Fruit fly (Drosophila melanogaster): ENCODE measurements around the gene Sf3b3.

Gene Sf3b3

DNA sequence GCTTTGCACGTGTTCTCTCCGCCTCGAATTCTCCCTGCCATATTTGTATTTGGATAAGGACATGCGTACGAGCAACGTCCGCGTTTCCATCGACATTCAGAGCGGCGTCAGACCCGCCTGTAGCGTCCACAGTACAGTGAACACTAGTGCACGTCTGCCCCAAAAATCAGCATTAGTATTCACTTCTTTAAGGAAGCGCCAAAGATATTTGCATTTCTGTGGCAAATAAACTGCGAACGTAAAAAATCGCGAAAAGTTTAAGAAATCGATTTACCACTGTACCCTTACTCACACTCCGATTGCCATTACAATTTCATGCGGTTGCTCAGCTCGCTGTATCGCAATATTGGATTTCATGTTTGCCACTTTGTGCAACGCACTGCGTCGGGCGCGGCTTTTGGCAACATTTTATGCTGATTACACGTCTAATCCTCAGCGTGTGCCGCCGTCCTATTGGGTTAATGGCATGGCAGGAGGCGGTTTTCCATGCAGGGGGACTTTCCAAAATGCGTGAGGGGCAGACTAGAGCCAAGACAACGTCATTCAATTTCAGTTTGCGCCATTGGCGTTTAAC lies 30.4 kb downstream of the Sf3b3 start (continued):
- TF ChIP-seq CG6854 (GFP tag; optimal IDR thresholded peaks at IDR 0.05), result peak; percentile 97
- peak; percentile 98 for TF ChIP-seq Sox14 (GFP tag; optimal IDR thresholded peaks at IDR 0.05)
- TF ChIP-seq dac (GFP tag; optimal IDR thresholded peaks at IDR 0.05), result peak; percentile 86
- peak; percentile 89 for TF ChIP-seq CG32006 (GFP tag; optimal IDR thresholded peaks at IDR 0.05)
- TF ChIP-seq Eip78C (GFP tag), result peak; percentile 98
- peak; percentile 84 for TF ChIP-seq CG6808 (GFP tag; optimal IDR thresholded peaks at IDR 0.05)
- peak; percentile 98 for TF ChIP-seq acj6 (GFP tag; optimal IDR thresholded peaks at IDR 0.05)
- peak; percentile 97 for TF ChIP-seq CG7368 (GFP tag; optimal IDR thresholded peaks at IDR 0.05)
- TF ChIP-seq CG3919 (GFP tag; optimal IDR thresholded peaks at IDR 0.05), result peak; percentile 97
- peak; percentile 99 for TF ChIP-seq Sox102F (GFP tag; optimal IDR thresholded peaks at IDR 0.05)
- TF ChIP-seq Met (GFP tag; optimal IDR thresholded peaks at IDR 0.05), result peak; percentile 99
- peak; percentile 94 for TF ChIP-seq Ets96B (tag; optimal IDR thresholded peaks at IDR 0.05)
- TF ChIP-seq dsx (GFP tag; optimal IDR thresholded peaks at IDR 0.05; ENCODE audit: poor library complexity, severe bottlenecking), result peak; percentile 92
- peak; percentile 98 for TF ChIP-seq pdm3 (GFP tag; optimal IDR thresholded peaks at IDR 0.05)
- peak; percentile 90 for TF ChIP-seq fd85E (GFP tag; optimal IDR thresholded peaks at IDR 0.05)
- peak; percentile 96 for TF ChIP-seq Sox15 (GFP tag; optimal IDR thresholded peaks at IDR 0.05)
- peak; percentile 34 for TF ChIP-seq fkh (GFP tag; optimal IDR thresholded peaks at IDR 0.05)
- TF ChIP-seq CG11902 (GFP tag; optimal IDR thresholded peaks at IDR 0.05), result peak; percentile 97
- peak; percentile 84 for TF ChIP-seq CG6276 (GFP tag; optimal IDR thresholded peaks at IDR 0.05)
- TF ChIP-seq CG8319 (GFP tag; optimal IDR thresholded peaks at IDR 0.05), result peak; percentile 96
- peak; percentile 91 for TF ChIP-seq spab (GFP tag; optimal IDR thresholded peaks at IDR 0.05)
- TF ChIP-seq CG6163 (GFP tag; IDR thresholded peaks at IDR 0.05), result peak; percentile 99
- peak; percentile 93 for TF ChIP-seq CG3032 (tag; optimal IDR thresholded peaks at IDR 0.05)
- TF ChIP-seq CG9139 (GFP tag; optimal IDR thresholded peaks at IDR 0.05), result peak; percentile 84

DNA sequence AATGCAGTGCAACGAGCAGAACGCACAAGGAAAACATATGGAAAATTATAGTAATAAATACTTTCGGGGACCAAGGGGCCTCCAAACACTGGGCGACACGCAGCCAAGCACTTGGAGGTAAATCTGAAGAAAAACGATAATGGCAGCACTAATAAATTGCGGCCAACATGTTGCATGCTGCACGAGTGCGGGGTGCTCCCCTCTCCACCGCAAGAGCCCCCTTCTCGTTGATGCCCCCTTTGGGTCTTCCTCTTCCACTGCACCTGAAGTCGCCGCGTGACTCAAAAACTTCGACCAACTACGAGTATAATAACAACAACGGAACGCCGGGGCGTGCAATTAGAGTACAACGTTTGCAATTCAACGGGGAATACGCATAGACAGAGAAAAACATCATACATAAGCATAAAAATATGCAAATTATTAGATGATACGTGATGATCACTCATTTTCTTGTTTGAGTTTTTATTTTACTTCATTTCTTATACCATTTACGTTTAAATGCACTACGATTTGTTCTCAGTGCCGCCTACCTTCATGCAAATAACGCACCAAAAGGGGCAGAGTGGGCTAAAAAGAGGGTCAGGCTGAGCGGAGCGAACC lies 31.2 kb downstream of the Sf3b3 start:
- TF ChIP-seq eg (GFP tag; IDR thresholded peaks at IDR 0.05) (peak; percentile 83), Hr4 (GFP tag; optimal IDR thresholded peaks at IDR 0.05) (peak; percentile 72), fkh (GFP tag; optimal IDR thresholded peaks at IDR 0.05) (no peak), ss (GFP tag; optimal IDR thresholded peaks at IDR 0.05) (peak; percentile 48 to 97), CG7368 (GFP tag; optimal IDR thresholded peaks at IDR 0.05) (peak; percentile 71), topi (GFP tag; optimal IDR thresholded peaks at IDR 0.05) (peak; percentile 83), CG8119 (GFP tag; IDR thresholded peaks at IDR 0.05) (peak; percentile 72), net (GFP tag; optimal IDR thresholded peaks at IDR 0.05) (peak; percentile 59), CG34406 (GFP tag; optimal IDR thresholded peaks at IDR 0.05) (peak; percentile 75), CG1621 (tag; optimal IDR thresholded peaks at IDR 0.05) (peak; percentile 60), CG3919 (GFP tag; optimal IDR thresholded peaks at IDR 0.05) (peak; percentile 81), CG32006 (GFP tag; optimal IDR thresholded peaks at IDR 0.05) (peak; percentile 72), Sox102F (GFP tag; optimal IDR thresholded peaks at IDR 0.05) (peak; percentile 84), CG8319 (GFP tag; optimal IDR thresholded peaks at IDR 0.05) (peak; percentile 67), CG11294 (GFP tag; IDR thresholded peaks at IDR 0.05) (peak; percentile 54), Sox14 (GFP tag; optimal IDR thresholded peaks at IDR 0.05) (peak; percentile 82), lz (GFP tag; optimal IDR thresholded peaks at IDR 0.05) (peak; percentile 83), cyc (GFP tag; optimal IDR thresholded peaks at IDR 0.05) (peak; percentile 85), vri (GFP tag; optimal IDR thresholded peaks at IDR 0.05) (peak; percentile 61), CG11762 (GFP tag; optimal IDR thresholded peaks at IDR 0.05; ENCODE audit: insufficient read depth) (peak; percentile 54), fd85E (GFP tag; optimal IDR thresholded peaks at IDR 0.05) (peak; percentile 37), Blimp-1 (GFP tag; optimal IDR thresholded peaks at IDR 0.05) (peak; percentile 47), Eip78C (GFP tag) (peak; percentile 50), CG31627 (GFP tag; optimal IDR thresholded peaks at IDR 0.05) (peak; percentile 85), esn (GFP tag; optimal IDR thresholded peaks at IDR 0.05) (peak; percentile 79), Met (GFP tag; optimal IDR thresholded peaks at IDR 0.05) (peak; percentile 86), Hr38 (GFP tag; optimal IDR thresholded peaks at IDR 0.05) (no peak), CG8632 (GFP tag; optimal IDR thresholded peaks at IDR 0.05) (peak; percentile 64), CG4318 (GFP tag; optimal IDR thresholded peaks at IDR 0.05) (peak; percentile 69), Ets96B (tag; optimal IDR thresholded peaks at IDR 0.05) (peak; percentile 80), spab (GFP tag; optimal IDR thresholded peaks at IDR 0.05) (peak; percentile 57), Smox (GFP tag; optimal IDR thresholded peaks at IDR 0.05) (peak; percentile 84), Gug (GFP tag; IDR thresholded peaks at IDR 0.05) (peak; percentile 41), Hr39 (GFP tag; optimal IDR thresholded peaks at IDR 0.05) (peak; percentile 83), dsx (GFP tag; optimal IDR thresholded peaks at IDR 0.05; ENCODE audit: poor library complexity, severe bottlenecking) (no peak), CG16779 (tag; optimal IDR thresholded peaks at IDR 0.05) (peak; percentile 13)
